Fruit fly (Drosophila melanogaster) whole organism, embryonic: ENCODE data around the gene CG8891.
A peak's percentile ranks its signal among the peaks of the same experiment; 100 is the strongest.

Experiments
- Aef1 ChIP-seq: fragments of 200-800 bp; sonication (Bioruptor generic); IDR thresholded peaks from 3 replicates; pipeline ENCODE4 v1.3.6; 2022; ENCODE audit warnings: missing biosample characterization, missing genetic modification characterization
- BtbVII ChIP-seq: fragments of 200-800 bp; sonication (Bioruptor generic); optimal IDR thresholded peaks from 3 replicates; lab custom pipeline; 2017; ENCODE audit warnings: missing biosample characterization, mild to moderate bottlenecking, missing genetic modification characterization
- CG11398 ChIP-seq: fragments of 200-800 bp; sonication (Bioruptor generic); optimal IDR thresholded peaks from 2 replicates; lab custom pipeline; 2016; ENCODE audit warnings: missing biosample characterization, missing genetic modification characterization
- CG1529 ChIP-seq: fragments of 200-800 bp; sonication (Bioruptor generic); optimal IDR thresholded peaks from 3 replicates; lab custom pipeline; 2018; ENCODE audit warnings: missing biosample characterization, missing genetic modification characterization
- CG16815 ChIP-seq: fragments of 200-800 bp; sonication (Bioruptor generic); optimal IDR thresholded peaks from 3 replicates; lab custom pipeline; 2017; ENCODE audit warnings: missing biosample characterization, mild to moderate bottlenecking, missing genetic modification characterization
- CG1792 ChIP-seq: fragments of 200-800 bp; sonication (Bioruptor generic); optimal IDR thresholded peaks from 2 replicates; lab custom pipeline; 2016; ENCODE audit warnings: missing biosample characterization, missing genetic modification characterization
- CG18476 ChIP-seq: fragments of 200-800 bp; sonication (Bioruptor generic); optimal IDR thresholded peaks from 2 replicates; lab custom pipeline; 2016; ENCODE audit warnings: missing biosample characterization, mild to moderate bottlenecking, missing genetic modification characterization
- CG18599 ChIP-seq: fragments of 200-800 bp; sonication (Bioruptor generic); optimal IDR thresholded peaks from 3 replicates; lab custom pipeline; 2017; ENCODE audit warnings: missing biosample characterization, missing genetic modification characterization, mild to moderate bottlenecking, moderate library complexity, missing genetic modification reagents
- CG18764 ChIP-seq: fragments of 200-800 bp; sonication (Bioruptor generic); optimal IDR thresholded peaks from 3 replicates; lab custom pipeline; 2016; ENCODE audit warnings: missing biosample characterization, missing genetic modification characterization
- CG2712 ChIP-seq: fragments of 200-800 bp; optimal IDR thresholded peaks from 3 replicates; lab custom pipeline; 2019; ENCODE audit warnings: missing biosample characterization, mild to moderate bottlenecking, missing genetic modification characterization, moderate library complexity
- CG30431 ChIP-seq: fragments of 200-800 bp; sonication (Bioruptor generic); optimal IDR thresholded peaks from 2 replicates; lab custom pipeline; 2017; ENCODE audit warnings: missing biosample characterization, missing genetic modification characterization
- CG33557 ChIP-seq: fragments of 200-800 bp; sonication (Bioruptor generic); optimal IDR thresholded peaks from 2 replicates; lab custom pipeline; 2019; ENCODE audit warnings: missing biosample characterization, mild to moderate bottlenecking, missing genetic modification characterization, moderate library complexity
- CG4707 ChIP-seq: fragments of 200-800 bp; sonication (Bioruptor generic); optimal IDR thresholded peaks from 2 replicates; lab custom pipeline; 2018; ENCODE audit warnings: missing biosample characterization, mild to moderate bottlenecking, missing genetic modification characterization, moderate library complexity
- CG8359 ChIP-seq: fragments of 200-800 bp; sonication (Bioruptor generic); optimal IDR thresholded peaks from 2 replicates; lab custom pipeline; 2017; ENCODE audit warnings: missing biosample characterization, mild to moderate bottlenecking, missing genetic modification characterization, borderline replicate concordance
- CG8924 ChIP-seq: fragments of 200-800 bp; optimal IDR thresholded peaks from 3 replicates; lab custom pipeline; 2019; ENCODE audit warnings: missing biosample characterization, mild to moderate bottlenecking, missing genetic modification characterization, moderate library complexity
- Dll ChIP-seq: fragments of 200-800 bp; sonication (Bioruptor generic); IDR thresholded peaks from 4 replicates; pipeline ENCODE4 v1.3.6; 2022; ENCODE audit warnings: missing biosample characterization, missing genetic modification characterization; ENCODE audit not compliant: partially characterized antibody
- Fer3 ChIP-seq: fragments of 200-800 bp; sonication (Bioruptor generic); optimal IDR thresholded peaks from 2 replicates; lab custom pipeline; 2018; ENCODE audit warnings: missing biosample characterization, mild to moderate bottlenecking, missing genetic modification characterization, moderate library complexity
- H15 ChIP-seq: fragments of 200-800 bp; sonication (Bioruptor generic); IDR thresholded peaks from 3 replicates; pipeline ENCODE4 v1.3.6; 2022; ENCODE audit warnings: missing biosample characterization, missing genetic modification characterization
- HLH4C ChIP-seq: fragments of 200-800 bp; sonication (Bioruptor generic); IDR thresholded peaks from 3 replicates; pipeline ENCODE4 v1.3.6; 2022; ENCODE audit warnings: missing biosample characterization, missing genetic modification characterization; ENCODE audit not compliant: partially characterized antibody
- HLH54F ChIP-seq: fragments of 200-800 bp; sonication (Bioruptor generic); optimal IDR thresholded peaks from 3 replicates; lab custom pipeline; 2016; ENCODE audit warnings: missing biosample characterization, missing genetic modification characterization
- HmgZ ChIP-seq: fragments of 200-800 bp; sonication (Bioruptor generic); optimal IDR thresholded peaks from 2 replicates; lab custom pipeline; 2018; ENCODE audit warnings: missing biosample characterization, mild to moderate bottlenecking, missing genetic modification characterization
- Hr3 ChIP-seq: fragments of 200-800 bp; sonication (Bioruptor generic); optimal IDR thresholded peaks from 3 replicates; lab custom pipeline; 2016; ENCODE audit warnings: missing biosample characterization, missing genetic modification characterization
- Mad ChIP-seq: fragments of 200-800 bp; sonication (Bioruptor generic); optimal IDR thresholded peaks from 2 replicates; lab custom pipeline; 2016; ENCODE audit warnings: missing biosample characterization, missing genetic modification characterization
- Ptx1 ChIP-seq: fragments of 200-800 bp; sonication (Bioruptor generic); IDR thresholded peaks from 2 replicates; pipeline ENCODE4 v1.3.6; 2022; ENCODE audit warnings: missing biosample characterization, missing genetic modification characterization
- Rx ChIP-seq: fragments of 200-800 bp; sonication (Bioruptor generic); IDR thresholded peaks from 2 replicates; pipeline ENCODE4 v1.3.6; 2022; ENCODE audit warnings: missing biosample characterization, missing genetic modification characterization
- Sry-β ChIP-seq: fragments of 200-800 bp; sonication (Bioruptor generic); optimal IDR thresholded peaks from 2 replicates; lab custom pipeline; 2018; ENCODE audit warnings: missing biosample characterization, mild to moderate bottlenecking, missing genetic modification characterization, moderate library complexity
- al ChIP-seq: fragments of 200-800 bp; sonication (Bioruptor generic); IDR thresholded peaks from 2 replicates; pipeline ENCODE4 v1.3.6; 2022; ENCODE audit warnings: missing biosample characterization, missing genetic modification characterization
- bcd ChIP-seq: fragments of 200-800 bp; sonication (Bioruptor generic); optimal IDR thresholded peaks from 2 replicates; lab custom pipeline; 2017; ENCODE audit warnings: missing biosample characterization, mild to moderate bottlenecking, missing genetic modification characterization
- bowl ChIP-seq: fragments of 200-800 bp; sonication (Bioruptor generic); IDR thresholded peaks from 2 replicates; pipeline ENCODE4 v1.3.6; 2022; ENCODE audit warnings: missing biosample characterization, missing genetic modification characterization
- cato ChIP-seq: fragments of 200-800 bp; sonication (Bioruptor generic); optimal IDR thresholded peaks from 2 replicates; lab custom pipeline; 2016; ENCODE audit warnings: missing biosample characterization, missing genetic modification characterization, borderline replicate concordance
- crol ChIP-seq: fragments of 200-800 bp; sonication (Bioruptor generic); IDR thresholded peaks from 2 replicates; pipeline ENCODE4 v1.3.6; 2022; ENCODE audit warnings: missing biosample characterization, missing genetic modification characterization
- dan ChIP-seq: fragments of 200-800 bp; sonication (Bioruptor generic); IDR thresholded peaks from 2 replicates; pipeline ENCODE4 v1.3.6; 2022; ENCODE audit warnings: missing biosample characterization, missing genetic modification characterization
- esg ChIP-seq: fragments of 200-800 bp; sonication (Bioruptor generic); conservative IDR thresholded peaks from 2 replicates; pipeline ENCODE4 v1.3.6; 2022; ENCODE audit warnings: missing biosample characterization, missing genetic modification characterization
- fd102C ChIP-seq: fragments of 200-800 bp; sonication (Bioruptor generic); optimal IDR thresholded peaks from 2 replicates; lab custom pipeline; 2018; ENCODE audit warnings: missing biosample characterization, mild to moderate bottlenecking, missing genetic modification characterization, moderate library complexity
- fru ChIP-seq: fragments of >200 bp; optimal IDR thresholded peaks from 2 replicates; lab custom pipeline; 2017
- gce ChIP-seq: fragments of 200-800 bp; sonication (Bioruptor generic); IDR thresholded peaks from 3 replicates; pipeline ENCODE4 v1.3.6; 2022; ENCODE audit warnings: missing biosample characterization, missing genetic modification characterization
- her ChIP-seq: fragments of 200-800 bp; sonication (Bioruptor generic); optimal IDR thresholded peaks from 2 replicates; lab custom pipeline; 2016; ENCODE audit warnings: missing biosample characterization, missing genetic modification characterization
- hth ChIP-seq: fragments of >200 bp; optimal IDR thresholded peaks from 2 replicates; lab custom pipeline; 2017; ENCODE audit warnings: inconsistent platforms
- insv ChIP-seq, 2 experiments: fragments of 200-800 bp; sonication (Bioruptor generic); optimal IDR thresholded peaks; 3 replicates each; lab custom pipeline; 2016 to 2018; ENCODE audit warnings: missing biosample characterization in 2 of 2, missing genetic modification characterization in 2 of 2
- luna ChIP-seq: fragments of 200-800 bp; sonication (Bioruptor generic); optimal IDR thresholded peaks from 2 replicates; lab custom pipeline; 2016; ENCODE audit warnings: missing biosample characterization, missing genetic modification characterization
- mam ChIP-seq: fragments of 200-800 bp; sonication (Bioruptor generic); optimal IDR thresholded peaks from 3 replicates; lab custom pipeline; 2016; ENCODE audit warnings: missing biosample characterization, missing genetic modification characterization
- mld ChIP-seq: fragments of 200-800 bp; sonication (Bioruptor generic); IDR thresholded peaks from 3 replicates; pipeline ENCODE4 v1.3.6; 2022; ENCODE audit warnings: missing biosample characterization, missing genetic modification characterization; ENCODE audit not compliant: partially characterized antibody
- pros ChIP-seq: fragments of 200-800 bp; sonication (Bioruptor generic); optimal IDR thresholded peaks from 3 replicates; lab custom pipeline; 2019; ENCODE audit warnings: missing biosample characterization, mild to moderate bottlenecking, missing genetic modification characterization, moderate library complexity
- pum ChIP-seq: fragments of 200-800 bp; sonication (Bioruptor generic); optimal IDR thresholded peaks from 2 replicates; lab custom pipeline; 2016; ENCODE audit warnings: missing biosample characterization, missing genetic modification characterization
- row ChIP-seq: fragments of 200-800 bp; sonication (Bioruptor generic); IDR thresholded peaks from 3 replicates; pipeline ENCODE4 v1.3.6; 2022; ENCODE audit warnings: missing biosample characterization, missing genetic modification characterization
- sisA ChIP-seq: fragments of 200-800 bp; sonication (Bioruptor generic); IDR thresholded peaks from 2 replicates; pipeline ENCODE4 v1.3.6; 2022; ENCODE audit warnings: missing biosample characterization, missing genetic modification characterization
- so ChIP-seq: fragments of 200-800 bp; sonication (Bioruptor generic); IDR thresholded peaks from 3 replicates; pipeline ENCODE4 v1.3.6; 2022; ENCODE audit warnings: missing biosample characterization, missing genetic modification characterization
- stwl ChIP-seq: fragments of 200-800 bp; sonication (Bioruptor generic); optimal IDR thresholded peaks from 3 replicates; lab custom pipeline; 2018; ENCODE audit warnings: missing biosample characterization, mild to moderate bottlenecking, missing genetic modification characterization, moderate library complexity
- tgo ChIP-seq: fragments of 200-800 bp; sonication (Bioruptor generic); IDR thresholded peaks from 3 replicates; pipeline ENCODE4 v1.3.6; 2022; ENCODE audit warnings: missing biosample characterization, missing genetic modification characterization
- tin ChIP-seq: fragments of 200-800 bp; sonication (Bioruptor generic); optimal IDR thresholded peaks from 3 replicates; lab custom pipeline; 2016; ENCODE audit warnings: missing biosample characterization, missing genetic modification characterization
- unc-4 ChIP-seq: fragments of 200-800 bp; sonication (Bioruptor generic); IDR thresholded peaks from 2 replicates; pipeline ENCODE4 v1.3.6; 2022; ENCODE audit warnings: missing biosample characterization, missing genetic modification characterization; ENCODE audit not compliant: partially characterized antibody
- zfh1 ChIP-seq: fragments of 200-800 bp; sonication (Bioruptor generic); IDR thresholded peaks from 3 replicates; pipeline ENCODE4 v1.3.6; 2022; ENCODE audit warnings: missing biosample characterization, missing genetic modification characterization

The CG8891 gene

DNA sequence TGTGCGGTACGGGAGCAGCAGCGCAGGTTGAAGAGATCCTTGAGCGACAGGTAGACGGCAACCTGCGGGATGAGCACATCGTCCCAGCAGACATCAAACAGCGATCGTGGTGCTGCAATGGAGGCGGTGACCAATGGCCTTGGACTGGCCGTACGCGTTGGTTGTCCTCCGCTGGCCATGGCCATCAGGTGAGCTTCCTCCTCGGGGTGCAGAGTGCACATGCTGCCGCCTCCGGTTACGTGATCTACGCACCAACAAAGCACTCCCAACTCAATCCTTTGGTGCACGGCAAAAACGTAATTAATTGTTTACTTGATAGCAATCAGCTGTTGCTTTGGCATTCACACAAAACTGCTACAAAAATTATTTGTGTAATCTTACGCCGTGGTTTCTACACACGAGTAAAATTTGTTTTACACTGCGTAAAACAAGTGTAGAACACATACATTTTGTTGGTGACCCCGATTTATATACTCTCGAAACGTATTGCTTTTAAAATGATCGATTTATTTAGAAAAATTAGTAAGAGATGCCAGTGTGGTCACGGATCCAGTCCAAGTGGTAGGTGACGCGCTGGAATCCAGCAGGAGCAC lies 29.6 kb downstream of the CG8891 start, which contains the start of gene jet (continued):
- TF ChIP-seq dan (no peak), bcd (GFP tag; lab: Kevin White, UChicago) (no peak), CG2712 (tag; lab: Kevin White, UChicago) (no peak), sisA (GFP tag; lab: Robert Waterston, UW) (no peak), pum (GFP tag; lab: Kevin White, UChicago) (no peak), HLH4C (peak; percentile 55; the same call in 1 of the 3 replicates), tgo (no peak), esg (GFP tag; lab: Robert Waterston, UW) (no peak), CG16815 (GFP tag; lab: Kevin White, UChicago) (no peak), CG33557 (GFP tag; lab: Kevin White, UChicago) (no peak), pros (GFP tag; lab: Kevin White, UChicago) (no peak), Dll (GFP tag; lab: Robert Waterston, UW) (0 out of 4 replicates have a peak, but pooled peaks have one; percentile 22), row (peak; percentile 19; the same call in 1 of the 3 replicates), BtbVII (GFP tag; lab: Kevin White, UChicago) (no peak), HLH54F (GFP tag; lab: Kevin White, UChicago) (no peak), CG4707 (no peak), CG8359 (no peak), tin (no peak), mld (no peak), H15 (GFP tag; lab: Robert Waterston, UW) (no peak), fru (no peak), stwl (tag; lab: Kevin White, UChicago) (peak; percentile 49), luna (GFP tag; lab: Kevin White, UChicago) (no peak), crol (GFP tag; lab: Robert Waterston, UW) (no peak), Mad (GFP tag; lab: Kevin White, UChicago) (no peak), HmgZ (tag; lab: Kevin White, UChicago) (peak; percentile 57), CG1792 (GFP tag; lab: Kevin White, UChicago) (no peak), so (GFP tag; lab: Robert Waterston, UW) (no peak), CG11398 (GFP tag; lab: Kevin White, UChicago) (no peak), zfh1 (GFP tag; lab: Robert Waterston, UW) (no peak), CG1529 (GFP tag; lab: Kevin White, UChicago) (no peak), Rx (GFP tag; lab: Robert Waterston, UW) (no peak), bowl (GFP tag; lab: Robert Waterston, UW) (no peak), CG18599 (GFP tag; lab: Kevin White, UChicago) (no peak), mam (GFP tag; lab: Kevin White, UChicago) (no peak), gce (GFP tag; lab: Robert Waterston, UW) (no peak), insv (GFP tag; optimal IDR thresholded peaks at IDR 0.05; lab: Kevin White, UChicago) (no peak), hth (no peak), CG18476 (GFP tag; lab: Kevin White, UChicago) (no peak), CG30431 (no peak), Ptx1 (GFP tag; lab: Robert Waterston, UW) (no peak), CG18764 (no peak), unc-4 (GFP tag; lab: Robert Waterston, UW) (no peak), Aef1 (GFP tag; lab: Robert Waterston, UW) (no peak), Sry-β (GFP tag; lab: Kevin White, UChicago) (no peak), her (GFP tag; lab: Kevin White, UChicago) (no peak), al (no peak), fd102C (no peak), Hr3 (GFP tag; lab: Kevin White, UChicago) (no peak), cato (no peak), CG8924 (tag; lab: Kevin White, UChicago) (no peak), Fer3 (no peak)
